Fruit fly (Drosophila melanogaster): Measurements from ENCODE around the gene CG6414.
"Not testable (repeated sequence)": the region's sequence is repeated elsewhere in the genome, so short reads cannot be mapped to it uniquely, and the experiment has no call there.

Gene CG6414

dm6 chrX:3948889-3949288, 22.3 kb downstream of the CG6414 start, which contains the start of gene Vap33:
Gene Vap33, plus strand, starts transcription at chrX:3948975.
- TF ChIP-seq ss (GFP tag; optimal IDR thresholded peaks at IDR 0.05) (peak; percentile 39 to 48), svp (GFP tag) (no peak), spab (GFP tag; optimal IDR thresholded peaks at IDR 0.05) (no peak), Eip78C (GFP tag) (peak; percentile 44), CG6163 (GFP tag; IDR thresholded peaks at IDR 0.05) (peak; percentile 57; the same call in 2 of the 3 replicates), eg (GFP tag; IDR thresholded peaks at IDR 0.05) (0 out of 3 replicates have a peak, but pooled peaks have one; percentile 41), CG16779 (tag; optimal IDR thresholded peaks at IDR 0.05) (peak; percentile 8), CG6276 (GFP tag; optimal IDR thresholded peaks at IDR 0.05) (peak; percentile 7)

dm6 chrX:3944743-3945142, 26.4 kb downstream of the CG6414 start, which contains the start of gene Gem4c:
Gene Gem4c, plus strand, starts transcription at chrX:3945043.
- not testable (repeated sequence) for TF ChIP-seq vri, dac, lz (GFP tag; optimal IDR thresholded peaks at IDR 0.05)

dm6 chrX:3940547-3940946, 30.6 kb downstream of the CG6414 start, which contains the start of gene Gem4b:
Gene Gem4b, plus strand, starts transcription at chrX:3940847.
- not testable (repeated sequence) for TF ChIP-seq CG8119 (GFP tag; IDR thresholded peaks at IDR 0.05); acj6 (GFP tag; optimal IDR thresholded peaks at IDR 0.05); Eip93F (GFP tag; optimal IDR thresholded peaks at IDR 0.05)

DNA sequence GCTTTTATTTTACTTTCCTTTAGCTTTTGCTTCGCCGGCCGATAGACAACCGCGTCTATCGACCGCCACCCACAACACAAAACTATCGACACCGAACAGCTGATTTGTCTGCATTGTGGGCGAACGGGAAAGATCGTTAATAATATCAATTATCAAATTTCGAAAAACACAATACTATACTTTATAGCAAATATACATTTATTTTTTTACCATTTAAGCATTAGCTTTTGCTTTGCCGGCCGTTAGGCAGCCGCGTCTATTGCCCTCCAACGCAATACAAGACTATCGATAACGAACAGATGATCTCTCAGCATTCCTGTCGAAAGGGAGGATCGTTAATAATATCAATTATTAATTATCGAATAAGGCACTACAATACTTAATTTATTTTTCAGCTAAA, 35.0 kb downstream of the CG6414 start, which contains the start of the genes CG2938 and Glos:
Gene CG2938 (minus strand): TSS at position 296 of the 400 bp plus-strand sequence.
Gene Glos (plus strand): TSS at position 344 of the 400 bp plus-strand sequence.
- TF ChIP-seq Eip78C (GFP tag) (peak; percentile 73), salr (GFP tag; optimal IDR thresholded peaks at IDR 0.05) (no peak), CG34406 (GFP tag; optimal IDR thresholded peaks at IDR 0.05) (no peak), fd85E (GFP tag; optimal IDR thresholded peaks at IDR 0.05) (no peak), CG32006 (GFP tag; optimal IDR thresholded peaks at IDR 0.05) (no peak), CG6854 (GFP tag; optimal IDR thresholded peaks at IDR 0.05) (no peak), ss (GFP tag; optimal IDR thresholded peaks at IDR 0.05) (no peak), CG11762 (GFP tag; optimal IDR thresholded peaks at IDR 0.05; ENCODE audit: insufficient read depth) (no peak), CG1621 (tag; optimal IDR thresholded peaks at IDR 0.05) (no peak), dsx (GFP tag; optimal IDR thresholded peaks at IDR 0.05; ENCODE audit: poor library complexity, severe bottlenecking) (no peak), Hr39 (GFP tag; optimal IDR thresholded peaks at IDR 0.05) (no peak), CG6276 (GFP tag; optimal IDR thresholded peaks at IDR 0.05) (no peak), CG11294 (GFP tag; IDR thresholded peaks at IDR 0.05) (no peak), cyc (GFP tag; optimal IDR thresholded peaks at IDR 0.05) (no peak), Eip75B (GFP tag; optimal IDR thresholded peaks at IDR 0.05) (no peak), lz (GFP tag; optimal IDR thresholded peaks at IDR 0.05) (no peak), Gug (GFP tag; IDR thresholded peaks at IDR 0.05) (no peak), CG10631 (GFP tag; optimal IDR thresholded peaks at IDR 0.05) (no peak), CG11902 (GFP tag; optimal IDR thresholded peaks at IDR 0.05) (no peak), Sox14 (GFP tag; optimal IDR thresholded peaks at IDR 0.05) (peak; percentile 20), CG9139 (GFP tag; optimal IDR thresholded peaks at IDR 0.05) (no peak), Sox102F (GFP tag; optimal IDR thresholded peaks at IDR 0.05) (no peak), Met (GFP tag; optimal IDR thresholded peaks at IDR 0.05) (peak; percentile 10), svp (GFP tag) (peak; percentile 21), CG8319 (GFP tag; optimal IDR thresholded peaks at IDR 0.05) (no peak), Ets21C (GFP tag; optimal IDR thresholded peaks at IDR 0.05) (no peak), Blimp-1 (GFP tag; optimal IDR thresholded peaks at IDR 0.05) (no peak), fkh (GFP tag; optimal IDR thresholded peaks at IDR 0.05) (no peak), CG3032 (tag; optimal IDR thresholded peaks at IDR 0.05) (no peak), Sox15 (GFP tag; optimal IDR thresholded peaks at IDR 0.05) (no peak)

Data from whole organism, prepupa.